Fruit fly (Drosophila melanogaster): ENCODE measurements around the gene Rsod.

Rsod gene

dm6 chr3R:30191462-30191874 is 20.5 kb upstream of the Rsod start (continued):
- TF ChIP-seq ap (GFP tag; IDR thresholded peaks at IDR 0.05) (no peak), lab (GFP tag; optimal IDR thresholded peaks at IDR 0.05) (no peak), CG11696 (GFP tag; IDR thresholded peaks at IDR 0.05) (no peak), Spps (tag; optimal IDR thresholded peaks at IDR 0.05) (no peak), fd64A (GFP tag; optimal IDR thresholded peaks at IDR 0.05) (no peak), bab2 (GFP tag; optimal IDR thresholded peaks at IDR 0.05) (peak; percentile 24), Dref (GFP tag; IDR thresholded peaks at IDR 0.05) (no peak), sr (GFP tag; IDR thresholded peaks at IDR 0.05) (no peak), CG13424 (tag; optimal IDR thresholded peaks at IDR 0.05) (peak; percentile 45), Pdp1 (GFP tag; optimal IDR thresholded peaks at IDR 0.05) (peak; percentile 45 to 65), Ets97D (GFP tag; optimal IDR thresholded peaks at IDR 0.05) (peak; percentile 21), CG2129 (GFP tag; IDR thresholded peaks at IDR 0.05; ENCODE audit: partially characterized antibody) (no peak), CG34376 (GFP tag; optimal IDR thresholded peaks at IDR 0.05) (no peak), hkb (optimal IDR thresholded peaks at IDR 0.05) (no peak), hkb (GFP tag; IDR thresholded peaks at IDR 0.05) (no peak), tgo (GFP tag; IDR thresholded peaks at IDR 0.05) (no peak; the same call in 2 of the 3 replicates), CG3065 (GFP tag; optimal IDR thresholded peaks at IDR 0.05) (no peak), vvl (GFP tag; IDR thresholded peaks at IDR 0.05) (no peak; the same call in 1 of the 2 replicates), CG10979 (tag; optimal IDR thresholded peaks at IDR 0.05) (peak; percentile 36), CG4730 (GFP tag; IDR thresholded peaks at IDR 0.05) (no peak), CG11504 (tag; optimal IDR thresholded peaks at IDR 0.05) (peak; percentile 54), unc-4 (GFP tag; IDR thresholded peaks at IDR 0.05; ENCODE audit: partially characterized antibody) (no peak), bigmax (GFP tag; optimal IDR thresholded peaks at IDR 0.05) (no peak), fd102C (GFP tag; optimal IDR thresholded peaks at IDR 0.05) (no peak), CG6791 (GFP tag; IDR thresholded peaks at IDR 0.05; ENCODE audit: partially characterized antibody) (no peak), HmgD (GFP tag; optimal IDR thresholded peaks at IDR 0.05) (no peak), twi (tag; optimal IDR thresholded peaks at IDR 0.05) (no peak), Mad (GFP tag; optimal IDR thresholded peaks at IDR 0.05) (no peak), dm (GFP tag; optimal IDR thresholded peaks at IDR 0.05) (peak; percentile 19), Hsf (GFP tag; optimal IDR thresholded peaks at IDR 0.05) (peak; percentile 31), nerfin-1 (tag; optimal IDR thresholded peaks at IDR 0.05) (no peak), grau (tag; optimal IDR thresholded peaks at IDR 0.05) (peak; percentile 53), croc (GFP tag; conservative IDR thresholded peaks at IDR 0.05) (no peak; the same call in 2 of the 3 replicates), E2f1 (GFP tag; IDR thresholded peaks at IDR 0.05) (peak; percentile 16; the same call in 1 of the 2 replicates), CrebB (tag; optimal IDR thresholded peaks at IDR 0.05) (no peak), CG18262 (tag; optimal IDR thresholded peaks at IDR 0.05) (peak; percentile 58), fru (optimal IDR thresholded peaks at IDR 0.05) (no peak), Trl (optimal IDR thresholded peaks at IDR 0.05) (no peak), Trl (GFP tag; optimal IDR thresholded peaks at IDR 0.05) (peak; percentile 46), CG1832 (GFP tag; optimal IDR thresholded peaks at IDR 0.05) (no peak), CG5953 (GFP tag; IDR thresholded peaks at IDR 0.05) (no peak), Doc3 (GFP tag; IDR thresholded peaks at IDR 0.05; ENCODE audit: partially characterized antibody) (no peak), chif (GFP tag; optimal IDR thresholded peaks at IDR 0.05) (peak in 1 of 2 experiments; percentile 59), sisA (GFP tag; IDR thresholded peaks at IDR 0.05) (no peak), ken (GFP tag; IDR thresholded peaks at IDR 0.05) (no peak), bcd (GFP tag; optimal IDR thresholded peaks at IDR 0.05) (peak; percentile 56), wor (GFP tag; IDR thresholded peaks at IDR 0.05) (0 out of 2 replicates have a peak, but pooled peaks have one; percentile 17), crol (GFP tag; IDR thresholded peaks at IDR 0.05) (no peak), Asciz (GFP tag; optimal IDR thresholded peaks at IDR 0.05) (no peak), CHES-1-like (GFP tag; optimal IDR thresholded peaks at IDR 0.05) (peak; percentile 19), vfl (GFP tag; optimal IDR thresholded peaks at IDR 0.05) (no peak), CG7928 (GFP tag; optimal IDR thresholded peaks at IDR 0.05) (no peak)

Data from whole organism, embryonic.